Fruit fly (Drosophila melanogaster): ENCODE results near the gene sog.

dm6 chrX:15633313-15633727 is at the start of gene sog:
- TF ChIP-seq vvl (GFP tag; IDR thresholded peaks at IDR 0.05): peak; percentile 47; the same call in 1 of the 2 replicates
- TF ChIP-seq CG13296 (GFP tag; optimal IDR thresholded peaks at IDR 0.05): no peak
- TF ChIP-seq mam (GFP tag; optimal IDR thresholded peaks at IDR 0.05): no peak
- TF ChIP-seq CG3995 (GFP tag; optimal IDR thresholded peaks at IDR 0.05): no peak
- TF ChIP-seq CG4328 (GFP tag; optimal IDR thresholded peaks at IDR 0.05): no peak
- no peak for TF ChIP-seq CG3726 (GFP tag; IDR thresholded peaks at IDR 0.05)
- no peak for TF ChIP-seq CG18764 (GFP tag; optimal IDR thresholded peaks at IDR 0.05)
- no peak for TF ChIP-seq CG17328 (GFP tag; IDR thresholded peaks at IDR 0.05)
- TF ChIP-seq CG12299 (tag; optimal IDR thresholded peaks at IDR 0.05): no peak
- TF ChIP-seq cwo (GFP tag; optimal IDR thresholded peaks at IDR 0.05): no peak
- no peak for TF ChIP-seq Abd-B (GFP tag; optimal IDR thresholded peaks at IDR 0.05)
- no peak for TF ChIP-seq Ravus (GFP tag; IDR thresholded peaks at IDR 0.05)
- TF ChIP-seq CG4617 (GFP tag; optimal IDR thresholded peaks at IDR 0.05; ENCODE audit: borderline replicate concordance): no peak
- TF ChIP-seq tup (GFP tag; optimal IDR thresholded peaks at IDR 0.05): no peak
